Worm (Caenorhabditis elegans): ENCODE results near the gene C04E12.5.

The C04E12.5 gene

ce11 chrV:3344001-3344400, 14.4 kb upstream of the C04E12.5 start:
- TF ChIP-seq flh-1 (GFP tag; optimal IDR thresholded peaks at IDR 0.05) (no peak), mab-5 (tag; optimal IDR thresholded peaks at IDR 0.05) (no peak), ham-2 (GFP tag; optimal IDR thresholded peaks at IDR 0.05) (no peak)

ce11 chrV:3346434-3347019, 11.8 kb upstream of the C04E12.5 start, which contains the start of gene fbxa-65:
Gene fbxa-65, minus strand, starts transcription at chrV:3346484.
- TF ChIP-seq lin-13 (tag; optimal IDR thresholded peaks at IDR 0.05) (no peak), nhr-76 (tag; optimal IDR thresholded peaks at IDR 0.05) (no peak), unc-62 (GFP tag; optimal IDR thresholded peaks at IDR 0.05) (no peak), bed-3 (GFP tag; optimal IDR thresholded peaks at IDR 0.05) (no peak), mep-1 (tag; optimal IDR thresholded peaks at IDR 0.05) (no peak), sem-2 (GFP tag; optimal IDR thresholded peaks at IDR 0.05) (no peak), unc-120 (tag; optimal IDR thresholded peaks at IDR 0.05; ENCODE audit: poor library complexity, severe bottlenecking) (no peak), pha-4 (tag; optimal IDR thresholded peaks at IDR 0.05) (no peak), drap-1 (GFP tag; optimal IDR thresholded peaks at IDR 0.05) (no peak), M03D4.4 (tag; optimal IDR thresholded peaks at IDR 0.05) (no peak), cnd-1 (tag; optimal IDR thresholded peaks at IDR 0.05) (no peak), sptf-1 (tag; optimal IDR thresholded peaks at IDR 0.05) (no peak), ceh-39 (tag; optimal IDR thresholded peaks at IDR 0.05) (no peak), flh-1 (GFP tag; optimal IDR thresholded peaks at IDR 0.05) (no peak), ces-1 (GFP tag; optimal IDR thresholded peaks at IDR 0.05) (no peak), tbx-8 (GFP tag; optimal IDR thresholded peaks at IDR 0.05) (no peak), lsy-2 (tag; optimal IDR thresholded peaks at IDR 0.05) (no peak), ztf-11 (tag; optimal IDR thresholded peaks at IDR 0.05) (no peak), lin-32 (GFP tag; optimal IDR thresholded peaks at IDR 0.05) (no peak)

ce11 chrV:3347486-3347885, 10.9 kb upstream of the C04E12.5 start:
- TF ChIP-seq pha-4 (tag; optimal IDR thresholded peaks at IDR 0.05) (no peak), ham-2 (GFP tag; optimal IDR thresholded peaks at IDR 0.05) (no peak), sptf-1 (tag; optimal IDR thresholded peaks at IDR 0.05) (no peak), nhr-12 (tag; optimal IDR thresholded peaks at IDR 0.05) (no peak), M03D4.4 (tag; optimal IDR thresholded peaks at IDR 0.05) (no peak), drap-1 (GFP tag; optimal IDR thresholded peaks at IDR 0.05) (no peak)

ce11 chrV:3349877-3350276, 8.5 kb upstream of the C04E12.5 start, which contains the start of gene C17B7.15:
Gene C17B7.15, plus strand, starts transcription at chrV:3350177.
- TF ChIP-seq bed-3 (GFP tag; optimal IDR thresholded peaks at IDR 0.05) (no peak), nhr-2 (tag; optimal IDR thresholded peaks at IDR 0.05) (no peak), snpc-4 (tag; optimal IDR thresholded peaks at IDR 0.05) (no peak)

ce11 chrV:3351266-3351665, 7.1 kb upstream of the C04E12.5 start, which contains the start of gene str-63:
Gene str-63, plus strand, starts transcription at chrV:3351566.
- TF ChIP-seq unc-62 (GFP tag; optimal IDR thresholded peaks at IDR 0.05) (no peak), ceh-39 (tag; optimal IDR thresholded peaks at IDR 0.05) (no peak), mls-2 (tag; optimal IDR thresholded peaks at IDR 0.05) (no peak)

- no peak for TF ChIP-seq drap-1 (GFP tag; optimal IDR thresholded peaks at IDR 0.05)
- no peak for TF ChIP-seq cnd-1 (tag; optimal IDR thresholded peaks at IDR 0.05)
- TF ChIP-seq bed-3 (GFP tag; optimal IDR thresholded peaks at IDR 0.05) = no peak
- TF ChIP-seq nhr-28 (tag; optimal IDR thresholded peaks at IDR 0.05) = no peak
- no peak for TF ChIP-seq nhr-12 (tag; optimal IDR thresholded peaks at IDR 0.05)
- no peak for TF ChIP-seq lsy-2 (tag; optimal IDR thresholded peaks at IDR 0.05)
- TF ChIP-seq sem-2 (GFP tag; optimal IDR thresholded peaks at IDR 0.05) = no peak
- no peak for TF ChIP-seq ceh-83 (GFP tag; optimal IDR thresholded peaks at IDR 0.05)
- TF ChIP-seq snpc-4 (tag; optimal IDR thresholded peaks at IDR 0.05) = no peak
- TF ChIP-seq tbx-8 (GFP tag; optimal IDR thresholded peaks at IDR 0.05) = no peak
Observed at ce11 chrV:3352925-3353324, 5.4 kb upstream of the C04E12.5 start, which contains the start of gene C17B7.12. Gene C17B7.12, plus strand, starts transcription at chrV:3353225.

ce11 chrV:3355544-3355943, 2.8 kb upstream of the C04E12.5 start:
- no peak for TF ChIP-seq M03D4.4 (tag; optimal IDR thresholded peaks at IDR 0.05)
- no peak for TF ChIP-seq ceh-43 (GFP tag; optimal IDR thresholded peaks at IDR 0.05)
- no peak for TF ChIP-seq ceh-83 (GFP tag; optimal IDR thresholded peaks at IDR 0.05)
- TF ChIP-seq lin-32 (GFP tag; optimal IDR thresholded peaks at IDR 0.05) = no peak
- no peak for TF ChIP-seq elt-1 (tag; optimal IDR thresholded peaks at IDR 0.05; ENCODE audit: borderline replicate concordance, insufficient read depth)
- TF ChIP-seq unc-62 (GFP tag; optimal IDR thresholded peaks at IDR 0.05) = no peak
- TF ChIP-seq lsy-2 (tag; optimal IDR thresholded peaks at IDR 0.05) = no peak

Measured in whole organism, mixed stage, embryonic.